Fruit fly (Drosophila melanogaster) whole organism, adult: Measurements from ENCODE around the gene CG13048.

Source experiments
- CG11617 ChIP-seq: fragments of 200-800 bp; sonication (Bioruptor generic); optimal IDR thresholded peaks from 2 replicates; lab custom pipeline; 2017; ENCODE audit warnings: mild to moderate bottlenecking, missing biosample characterization, missing genetic modification reagents, missing genetic modification characterization
- Clk ChIP-seq: fragments of 200-800 bp; sonication (Bioruptor generic); optimal IDR thresholded peaks from 2 replicates; lab custom pipeline; 2017; ENCODE audit warnings: missing biosample characterization, missing genetic modification characterization
- Crg-1 ChIP-seq: fragments of 200-800 bp; sonication (Bioruptor generic); optimal IDR thresholded peaks from 2 replicates; lab custom pipeline; 2016; ENCODE audit warnings: missing biosample characterization, missing genetic modification characterization
- Hr96 ChIP-seq: fragments of 200-800 bp; sonication (Bioruptor generic); optimal IDR thresholded peaks from 2 replicates; lab custom pipeline; 2016; ENCODE audit warnings: missing biosample characterization, missing genetic modification characterization
- cnc ChIP-seq, 2 experiments: fragments of >200 bp; optimal IDR thresholded peaks; 2 replicates each; lab custom pipeline; 2017
- kay ChIP-seq: fragments of 200-800 bp; sonication (Bioruptor generic); peaks from one replicate; lab custom pipeline; 2016; ENCODE audit warnings: missing biosample characterization, missing genetic modification characterization, borderline replicate concordance
- ovo ChIP-seq: fragments of 200-800 bp; sonication (Bioruptor generic); optimal IDR thresholded peaks from 2 replicates; lab custom pipeline; 2016; ENCODE audit warnings: missing biosample characterization, missing genetic modification characterization
- toe ChIP-seq: fragments of 200-800 bp; sonication (Bioruptor generic); optimal IDR thresholded peaks from 2 replicates; lab custom pipeline; 2016; ENCODE audit warnings: missing biosample characterization, missing genetic modification characterization

dm6 chr3L:16257118-16257627, 26.5 kb downstream of the CG13048 start, which contains the start of gene CG13054:
- TF ChIP-seq Hr96 (no peak), ovo (GFP tag; lab: Kevin White, UChicago) (no peak), Clk (GFP tag; lab: Kevin White, UChicago) (no peak), Crg-1 (no peak), toe (GFP tag; lab: Kevin White, UChicago) (no peak), CG11617 (GFP tag; lab: Kevin White, UChicago) (no peak), cnc (optimal IDR thresholded peaks at IDR 0.05; lab: Kevin White, UChicago) (no peak), kay (no peak)
